Worm (Caenorhabditis elegans): ENCODE data around the gene ZK856.5.

ZK856.5 gene

ce11 chrV:10185719-10186118, 4.2 kb downstream of the ZK856.5 start, which contains the start of gene ZK856.18:
Gene ZK856.18, minus strand, starts transcription at chrV:10186007.
- no peak for TF ChIP-seq nhr-102 (tag; optimal IDR thresholded peaks at IDR 0.05)
- peak in 1 of 2 experiments; percentile 90 for TF ChIP-seq unc-62 (GFP tag; optimal IDR thresholded peaks at IDR 0.05 in 1 of 2)
- TF ChIP-seq unc-62 (tag; optimal IDR thresholded peaks at IDR 0.05), result no peak

ce11 chrV:10183810-10184209, 6.1 kb downstream of the ZK856.5 start:
- TF ChIP-seq nhr-10 (tag; optimal IDR thresholded peaks at IDR 0.05) (no peak), daf-19 (GFP tag; conservative IDR thresholded peaks at IDR 0.05) (no peak), vab-7 (GFP tag; IDR thresholded peaks at IDR 0.05) (no peak), aha-1 (tag) (peak; percentile 66), unc-62 (GFP tag; optimal IDR thresholded peaks at IDR 0.05 in 1 of 2) (peak in 1 of 2 experiments; percentile 77), unc-62 (tag; optimal IDR thresholded peaks at IDR 0.05) (no peak), lin-1 (GFP tag; IDR thresholded peaks at IDR 0.05) (no peak), fkh-10 (GFP tag; optimal IDR thresholded peaks at IDR 0.05) (no peak), nhr-48 (tag; optimal IDR thresholded peaks at IDR 0.05) (no peak), daf-8 (GFP tag; IDR thresholded peaks at IDR 0.05) (no peak), F44E2.7 (GFP tag; IDR thresholded peaks at IDR 0.05) (no peak), spr-3 (GFP tag; optimal IDR thresholded peaks at IDR 0.05) (no peak), dmd-6 (GFP tag; IDR thresholded peaks at IDR 0.05) (no peak), ZK337.2 (GFP tag; IDR thresholded peaks at IDR 0.05) (no peak), mep-1 (tag; optimal IDR thresholded peaks at IDR 0.05) (no peak), T20F7.1 (GFP tag; optimal IDR thresholded peaks at IDR 0.05) (no peak), ceh-32 (tag; optimal IDR thresholded peaks at IDR 0.05; ENCODE audit: poor library complexity) (no peak)

- TF ChIP-seq Y5F2A.4 (GFP tag; optimal IDR thresholded peaks at IDR 0.05) (no peak), nhr-6 (tag; optimal IDR thresholded peaks at IDR 0.05) (no peak), snpc-1.2 (GFP tag; IDR thresholded peaks at IDR 0.05) (no peak), zfp-3 (GFP tag; conservative IDR thresholded peaks at IDR 0.05) (no peak), zfp-2 (tag; optimal IDR thresholded peaks at IDR 0.05) (no peak), T26A8.4 (GFP tag; IDR thresholded peaks at IDR 0.05) (no peak), lin-29 (GFP tag; IDR thresholded peaks at IDR 0.05) (no peak), dve-1 (tag; optimal IDR thresholded peaks at IDR 0.05; ENCODE audit: insufficient read depth) (no peak), ZK546.5 (tag; optimal IDR thresholded peaks at IDR 0.05) (no peak), ZK337.2 (GFP tag; IDR thresholded peaks at IDR 0.05) (no peak), unc-62 (GFP tag; optimal IDR thresholded peaks at IDR 0.05 in 1 of 2) (no peak), unc-62 (tag; optimal IDR thresholded peaks at IDR 0.05) (no peak), mxl-3 (GFP tag; optimal IDR thresholded peaks at IDR 0.05) (no peak), D1046.2 (GFP tag; IDR thresholded peaks at IDR 0.05) (no peak), pqm-1 (tag; optimal IDR thresholded peaks at IDR 0.05) (no peak), jun-1 (tag; optimal IDR thresholded peaks at IDR 0.05) (no peak), snpc-4 (tag; optimal IDR thresholded peaks at IDR 0.05) (no peak), lsy-2 (tag; optimal IDR thresholded peaks at IDR 0.05) (no peak), set-16 (GFP tag; IDR thresholded peaks at IDR 0.05) (no peak), F26F4.8 (GFP tag; conservative IDR thresholded peaks at IDR 0.05) (no peak)
These were observed 6.9 kb downstream of the ZK856.5 start, which contains the start of gene ZK856.4 for ce11 chrV:10182984-10183383. Gene ZK856.4, plus strand, starts transcription at chrV:10183284.

ce11 chrV:10179235-10179634, 10.7 kb downstream of the ZK856.5 start, which contains the start of gene cul-5:
Gene cul-5, plus strand, starts transcription at chrV:10179535.
- TF ChIP-seq hif-1 (tag; optimal IDR thresholded peaks at IDR 0.05), result peak in 1 of 2 experiments; percentile 74
- TF ChIP-seq nhr-6 (tag; optimal IDR thresholded peaks at IDR 0.05), result no peak
- TF ChIP-seq zfp-3 (GFP tag; conservative IDR thresholded peaks at IDR 0.05), result no peak
- no peak for TF ChIP-seq skn-1 (tag; optimal IDR thresholded peaks at IDR 0.05)
- peak; percentile 4 for TF ChIP-seq dve-1 (tag; optimal IDR thresholded peaks at IDR 0.05; ENCODE audit: insufficient read depth)
- no peak for TF ChIP-seq zip-11 (GFP tag; IDR thresholded peaks at IDR 0.05)
- TF ChIP-seq daf-16 (GFP tag; optimal IDR thresholded peaks at IDR 0.05), result no peak
- peak; percentile 49 for TF ChIP-seq daf-16 (tag; optimal IDR thresholded peaks at IDR 0.05)
- peak; percentile 27 for TF ChIP-seq nhr-28 (tag; optimal IDR thresholded peaks at IDR 0.05)

Measured in whole organism, L4 larva.